Worm (Caenorhabditis elegans) whole organism, late embryonic: ENCODE data around the gene T01D3.1.

ENCODE experiments used
- C08G9.2 ChIP-seq: sonication (generic microtip); optimal IDR thresholded peaks from 2 replicates; lab custom pipeline; 2016; ENCODE audit warnings: mild to moderate bottlenecking, missing genetic modification characterization, moderate library complexity, missing compliant biosample characterization
- K09A11.1 ChIP-seq: sonication (generic microtip); optimal IDR thresholded peaks from 2 replicates; lab custom pipeline; 2017; ENCODE audit warnings: antibody characterized with exemption, mild to moderate bottlenecking, missing genetic modification characterization, missing compliant biosample characterization; ENCODE audit not compliant: insufficient read depth
- T23F11.4 ChIP-seq: fragments of 200-800 bp; sonication (Bioruptor generic); optimal IDR thresholded peaks from 2 replicates; lab custom pipeline; 2018; ENCODE audit warnings: mild to moderate bottlenecking, missing genetic modification characterization, missing compliant biosample characterization
- Y22D7AL.16 ChIP-seq: sonication (generic microtip); optimal IDR thresholded peaks from 2 replicates; lab custom pipeline; 2016; ENCODE audit warnings: missing genetic modification characterization, missing compliant biosample characterization
- ceh-14 ChIP-seq: sonication (generic microtip); optimal IDR thresholded peaks from 2 replicates; lab custom pipeline; 2016; ENCODE audit warnings: missing genotype, missing genetic modification characterization, missing compliant biosample characterization
- ceh-18 ChIP-seq: sonication (generic microtip); optimal IDR thresholded peaks from 2 replicates; lab custom pipeline; 2016; ENCODE audit warnings: missing genetic modification characterization, missing compliant biosample characterization
- ceh-19 ChIP-seq: fragments of 200-800 bp; sonication (Bioruptor generic); optimal IDR thresholded peaks from 2 replicates; lab custom pipeline; 2018; ENCODE audit warnings: mild to moderate bottlenecking, missing genetic modification characterization, missing compliant biosample characterization
- ceh-2 ChIP-seq: sonication (generic microtip); optimal IDR thresholded peaks from 2 replicates; lab custom pipeline; 2016; ENCODE audit warnings: missing genotype, missing genetic modification characterization, missing compliant biosample characterization
- ceh-22 ChIP-seq: sonication (generic microtip); optimal IDR thresholded peaks from 2 replicates; lab custom pipeline; 2017; ENCODE audit warnings: missing biosample characterization, missing genetic modification characterization
- ceh-24 ChIP-seq: sonication (generic microtip); optimal IDR thresholded peaks from 2 replicates; lab custom pipeline; 2016; ENCODE audit warnings: mild to moderate bottlenecking, missing genetic modification characterization, missing compliant biosample characterization
- ceh-31 ChIP-seq: sonication (generic microtip); optimal IDR thresholded peaks from 2 replicates; lab custom pipeline; 2016; ENCODE audit warnings: missing genetic modification characterization, missing compliant biosample characterization
- ceh-34 ChIP-seq: sonication (generic microtip); optimal IDR thresholded peaks from 2 replicates; lab custom pipeline; 2016; ENCODE audit warnings: mild to moderate bottlenecking, missing genetic modification characterization, missing compliant biosample characterization
- ceh-6 ChIP-seq: fragments of 200-800 bp; sonication (Bioruptor generic); optimal IDR thresholded peaks from 2 replicates; lab custom pipeline; 2018; ENCODE audit warnings: mild to moderate bottlenecking, missing genetic modification characterization, missing compliant biosample characterization
- ceh-9 ChIP-seq: sonication (generic microtip); optimal IDR thresholded peaks from 2 replicates; lab custom pipeline; 2016; ENCODE audit warnings: mild to moderate bottlenecking, missing genetic modification characterization, inconsistent platforms, missing compliant biosample characterization
- dmd-4 ChIP-seq: sonication (generic microtip); optimal IDR thresholded peaks from 2 replicates; lab custom pipeline; 2016; ENCODE audit warnings: borderline replicate concordance, missing genetic modification characterization, missing compliant biosample characterization
- dve-1 ChIP-seq: sonication (generic microtip); optimal IDR thresholded peaks from 2 replicates; lab custom pipeline; 2017; ENCODE audit warnings: antibody characterized with exemption, mild to moderate bottlenecking, missing genetic modification characterization, missing compliant biosample characterization
- elt-2 ChIP-seq: sonication (generic microtip); optimal IDR thresholded peaks from 2 replicates; lab custom pipeline; 2016; ENCODE audit warnings: missing genetic modification reagents, missing genetic modification characterization, missing compliant biosample characterization
- elt-4 ChIP-seq: sonication (generic microtip); optimal IDR thresholded peaks from 2 replicates; lab custom pipeline; 2016; ENCODE audit warnings: missing genetic modification characterization, missing compliant biosample characterization
- ets-4 ChIP-seq: sonication (generic microtip); optimal IDR thresholded peaks from 2 replicates; lab custom pipeline; 2016; ENCODE audit warnings: missing genetic modification characterization, missing compliant biosample characterization
- fax-1 ChIP-seq: sonication (generic microtip); optimal IDR thresholded peaks from 2 replicates; lab custom pipeline; 2016; ENCODE audit warnings: missing genotype, missing genetic modification characterization, missing compliant biosample characterization
- fkh-10 ChIP-seq: fragments of 150-350 bp; optimal IDR thresholded peaks from 2 replicates; lab custom pipeline; 2014; ENCODE audit warnings: missing biosample characterization, missing genetic modification reagents, missing genetic modification characterization
- gmeb-2 ChIP-seq: sonication (generic microtip); optimal IDR thresholded peaks from 2 replicates; lab custom pipeline; 2016; ENCODE audit warnings: missing genetic modification characterization, inconsistent platforms, missing compliant biosample characterization
- hlh-13 ChIP-seq: fragments of 200-800 bp; sonication (Bioruptor generic); optimal IDR thresholded peaks from 2 replicates; lab custom pipeline; 2018; ENCODE audit warnings: mild to moderate bottlenecking, missing genetic modification characterization, missing compliant biosample characterization
- hlh-15 ChIP-seq: sonication (generic microtip); optimal IDR thresholded peaks from 2 replicates; lab custom pipeline; 2016; ENCODE audit warnings: missing genetic modification characterization, missing compliant biosample characterization
- hlh-30 ChIP-seq: sonication (generic microtip); optimal IDR thresholded peaks from 2 replicates; lab custom pipeline; 2017; ENCODE audit warnings: antibody characterized with exemption, missing genetic modification characterization, missing compliant biosample characterization; ENCODE audit not compliant: insufficient read depth
- hlh-8 ChIP-seq: sonication (generic microtip); optimal IDR thresholded peaks from 2 replicates; lab custom pipeline; 2016; ENCODE audit warnings: missing genotype, missing genetic modification characterization, missing compliant biosample characterization
- lin-11 ChIP-seq: fragments of 200-800 bp; sonication (Bioruptor generic); optimal IDR thresholded peaks from 2 replicates; lab custom pipeline; 2018; ENCODE audit warnings: mild to moderate bottlenecking, missing genetic modification characterization, missing compliant biosample characterization
- madf-2 ChIP-seq: sonication (generic microtip); optimal IDR thresholded peaks from 2 replicates; lab custom pipeline; 2017; ENCODE audit warnings: missing genetic modification characterization, missing compliant biosample characterization
- nhr-11 ChIP-seq: fragments of 150-350 bp; optimal IDR thresholded peaks from 2 replicates; lab custom pipeline; 2014; ENCODE audit warnings: missing biosample characterization, missing genetic modification characterization
- nhr-232 ChIP-seq: sonication (generic microtip); optimal IDR thresholded peaks from 2 replicates; lab custom pipeline; 2016; ENCODE audit warnings: missing genetic modification characterization, missing compliant biosample characterization
- npax-4 ChIP-seq: sonication (generic microtip); optimal IDR thresholded peaks from 2 replicates; lab custom pipeline; 2016; ENCODE audit warnings: missing genetic modification characterization, missing compliant biosample characterization
- pag-3 ChIP-seq: sonication (generic microtip); optimal IDR thresholded peaks from 2 replicates; lab custom pipeline; 2016; ENCODE audit warnings: missing compliant biosample characterization, missing genetic modification characterization, borderline replicate concordance
- pat-9 ChIP-seq: fragments of 200-800 bp; sonication (Bioruptor generic); optimal IDR thresholded peaks from 2 replicates; lab custom pipeline; 2018; ENCODE audit warnings: mild to moderate bottlenecking, missing genetic modification characterization, moderate library complexity, missing compliant biosample characterization
- pha-2 ChIP-seq: sonication (generic microtip); optimal IDR thresholded peaks from 2 replicates; lab custom pipeline; 2017; ENCODE audit warnings: mild to moderate bottlenecking, missing genetic modification characterization, missing compliant biosample characterization
- pqm-1 ChIP-seq: sonication (generic microtip); optimal IDR thresholded peaks from 2 replicates; lab custom pipeline; 2016; ENCODE audit warnings: missing genetic modification characterization, missing compliant biosample characterization
- rnt-1 ChIP-seq: sonication (generic microtip); optimal IDR thresholded peaks from 2 replicates; lab custom pipeline; 2016; ENCODE audit warnings: missing genetic modification characterization, missing compliant biosample characterization
- sox-4 ChIP-seq: sonication (generic microtip); optimal IDR thresholded peaks from 2 replicates; lab custom pipeline; 2017; ENCODE audit warnings: mild to moderate bottlenecking, missing genetic modification characterization, inconsistent platforms, missing compliant biosample characterization
- ttx-3 ChIP-seq: sonication (generic microtip); optimal IDR thresholded peaks from 2 replicates; lab custom pipeline; 2016; ENCODE audit warnings: missing genetic modification reagents, missing genetic modification characterization, missing compliant biosample characterization
- unc-42 ChIP-seq: sonication (generic microtip); optimal IDR thresholded peaks from 2 replicates; lab custom pipeline; 2016; ENCODE audit warnings: missing genotype, missing genetic modification characterization, missing compliant biosample characterization
- zip-5 ChIP-seq: sonication (generic microtip); optimal IDR thresholded peaks from 2 replicates; lab custom pipeline; 2016; ENCODE audit warnings: missing genetic modification characterization, missing compliant biosample characterization
- ztf-16 ChIP-seq: sonication (generic microtip); optimal IDR thresholded peaks from 2 replicates; lab custom pipeline; 2017; ENCODE audit warnings: missing genetic modification characterization, missing compliant biosample characterization

T01D3.1 gene

DNA sequence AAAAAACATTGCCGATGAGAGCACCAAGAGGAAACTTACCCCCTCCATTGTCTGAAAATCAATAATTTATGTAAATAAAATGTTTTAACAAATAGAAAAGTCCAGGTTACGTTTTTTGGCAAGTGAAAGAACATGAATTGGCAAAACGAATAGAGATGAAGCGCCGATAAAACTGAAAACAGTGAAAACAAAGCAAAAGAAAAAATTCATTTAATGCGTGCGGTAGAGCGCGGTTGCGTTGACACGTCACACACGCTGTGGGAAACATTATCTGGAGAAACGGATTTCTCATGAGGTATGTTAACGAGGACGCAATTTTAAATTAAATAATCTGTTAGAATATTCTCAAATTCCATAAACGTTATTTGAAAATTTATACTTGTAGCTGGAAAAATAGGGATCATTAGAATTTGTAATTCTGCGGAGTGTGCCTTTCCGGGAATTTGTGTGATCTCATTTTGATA lies 25.6 kb downstream of the T01D3.1 start, which contains the start of gene zipt-9 (continued):
- TF ChIP-seq hlh-15 (peak; percentile 79), ceh-22 (tag; lab: Kevin White, UChicago) (no peak), ztf-16 (peak; percentile 62), hlh-30 (tag; lab: Kevin White, UChicago) (no peak), C08G9.2 (tag; lab: Kevin White, UChicago) (peak; percentile 95), ttx-3 (tag; lab: Kevin White, UChicago) (peak; percentile 5), ceh-18 (peak; percentile 76), nhr-11 (no peak), madf-2 (tag; lab: Kevin White, UChicago) (peak; percentile 22), pha-2 (tag; lab: Kevin White, UChicago) (peak; percentile 41), hlh-8 (tag; lab: Kevin White, UChicago) (peak; percentile 90), unc-42 (tag; lab: Kevin White, UChicago) (peak; percentile 98), ceh-31 (tag; lab: Kevin White, UChicago) (peak; percentile 99), ceh-19 (GFP tag; lab: Kevin White, UChicago) (peak; percentile 22), ceh-9 (tag; lab: Kevin White, UChicago) (no peak), gmeb-2 (tag; lab: Kevin White, UChicago) (no peak), fax-1 (peak; percentile 90), K09A11.1 (tag; lab: Kevin White, UChicago) (no peak), ceh-6 (GFP tag; lab: Kevin White, UChicago) (peak; percentile 24), npax-4 (tag; lab: Kevin White, UChicago) (no peak), ceh-34 (tag; lab: Kevin White, UChicago) (peak; percentile 89), ceh-24 (no peak), lin-11 (tag; lab: Kevin White, UChicago) (no peak), pqm-1 (tag; lab: Kevin White, UChicago) (peak; percentile 89), zip-5 (peak; percentile 91), rnt-1 (peak; percentile 92), pag-3 (tag; lab: Kevin White, UChicago) (peak; percentile 61), elt-4 (tag; lab: Kevin White, UChicago) (no peak)
- TF ChIP-seq, all 69 proteins: peak for 39

DNA sequence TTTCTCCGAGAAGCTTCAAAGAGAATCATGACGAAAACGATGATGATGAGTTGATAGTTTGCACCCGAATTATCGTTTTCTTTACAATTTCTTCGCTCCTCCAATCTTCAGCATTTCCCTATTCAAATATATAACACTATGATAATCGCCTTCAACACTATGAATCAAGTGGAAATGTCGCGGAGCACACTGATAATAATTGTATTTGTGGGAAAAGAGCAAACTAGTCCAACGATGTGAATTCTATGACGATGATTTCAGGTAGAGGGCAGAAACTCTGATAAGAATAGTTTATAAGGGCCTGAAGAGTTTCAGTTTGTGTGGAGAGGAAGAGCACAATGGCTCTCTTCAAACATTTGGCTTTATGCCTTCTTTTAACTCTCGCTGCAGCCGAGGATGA lies 26.8 kb downstream of the T01D3.1 start, which contains the start of gene T01D3.6:
Gene T01D3.6, plus strand, starts transcription at position 294 of the 400 bp plus-strand sequence.
- TF ChIP-seq fkh-10 (GFP tag; lab: Kevin White, UChicago) = no peak
- no peak for TF ChIP-seq pat-9
- no peak for TF ChIP-seq ceh-24
- no peak for TF ChIP-seq pag-3 (tag; lab: Kevin White, UChicago)
- TF ChIP-seq elt-2 (tag; lab: Kevin White, UChicago) = no peak
- no peak for TF ChIP-seq ceh-14 (tag; lab: Kevin White, UChicago)
- no peak for TF ChIP-seq nhr-232 (tag; lab: Kevin White, UChicago)
- no peak for TF ChIP-seq ttx-3 (tag; lab: Kevin White, UChicago)
- no peak for TF ChIP-seq sox-4 (tag; lab: Kevin White, UChicago)
- no peak for TF ChIP-seq ceh-2 (tag; lab: Kevin White, UChicago)
- TF ChIP-seq hlh-13 = no peak
- TF ChIP-seq madf-2 (tag; lab: Kevin White, UChicago) = no peak
- no peak for TF ChIP-seq ceh-34 (tag; lab: Kevin White, UChicago)
- no peak for TF ChIP-seq zip-5
- no peak for TF ChIP-seq T23F11.4 (GFP tag; lab: Kevin White, UChicago)
- TF ChIP-seq dve-1 (tag; lab: Kevin White, UChicago) = no peak
- TF ChIP-seq ztf-16 = no peak
- TF ChIP-seq ets-4 (tag; lab: Kevin White, UChicago) = no peak
- TF ChIP-seq dmd-4 = no peak
- no peak for TF ChIP-seq Y22D7AL.16 (tag; lab: Kevin White, UChicago)
